Fruit fly (Drosophila melanogaster) whole organism, embryonic: ENCODE measurements around the gene CG43210.

Experiments
- CG12155 ChIP-seq: fragments of 200-800 bp; sonication (Bioruptor generic); optimal IDR thresholded peaks from 3 replicates; lab custom pipeline; 2016; ENCODE audit warnings: missing biosample characterization, missing genetic modification characterization
- CG18599 ChIP-seq: fragments of 200-800 bp; sonication (Bioruptor generic); optimal IDR thresholded peaks from 3 replicates; lab custom pipeline; 2017; ENCODE audit warnings: missing biosample characterization, missing genetic modification characterization, mild to moderate bottlenecking, moderate library complexity, missing genetic modification reagents
- CG31365 ChIP-seq: fragments of 200-800 bp; sonication (Bioruptor generic); optimal IDR thresholded peaks from 2 replicates; lab custom pipeline; 2018; ENCODE audit warnings: missing biosample characterization, mild to moderate bottlenecking, missing genetic modification characterization
- CG6272 ChIP-seq: fragments of 200-800 bp; sonication (Bioruptor generic); IDR thresholded peaks from 2 replicates; pipeline ENCODE4 v1.3.6; 2022; ENCODE audit warnings: missing biosample characterization, missing genetic modification characterization
- CG7271 ChIP-seq: fragments of 200-800 bp; sonication (Bioruptor generic); optimal IDR thresholded peaks from 2 replicates; lab custom pipeline; 2018; ENCODE audit warnings: missing biosample characterization, mild to moderate bottlenecking, missing genetic modification characterization, moderate library complexity
- CG7928 ChIP-seq: fragments of 200-800 bp; sonication (Bioruptor generic); optimal IDR thresholded peaks from 2 replicates; lab custom pipeline; 2017; ENCODE audit warnings: missing biosample characterization, mild to moderate bottlenecking, missing genetic modification characterization
- CG8359 ChIP-seq: fragments of 200-800 bp; sonication (Bioruptor generic); optimal IDR thresholded peaks from 2 replicates; lab custom pipeline; 2017; ENCODE audit warnings: missing biosample characterization, mild to moderate bottlenecking, missing genetic modification characterization, borderline replicate concordance
- CG9215 ChIP-seq: fragments of 200-800 bp; sonication (Bioruptor generic); IDR thresholded peaks from 2 replicates; pipeline ENCODE4 v1.3.6; 2022; ENCODE audit warnings: missing biosample characterization, missing genetic modification characterization
- Optix ChIP-seq: fragments of 200-800 bp; sonication (Bioruptor generic); IDR thresholded peaks from 3 replicates; pipeline ENCODE4 v1.3.6; 2022; ENCODE audit warnings: missing biosample characterization, missing genetic modification characterization
- Ravus ChIP-seq: fragments of 200-800 bp; sonication (Bioruptor generic); IDR thresholded peaks from 2 replicates; pipeline ENCODE4 v1.3.6; 2022; ENCODE audit warnings: missing biosample characterization, missing genetic modification characterization
- caup ChIP-seq: fragments of 200-800 bp; sonication (Bioruptor generic); optimal IDR thresholded peaks from 3 replicates; lab custom pipeline; 2017; ENCODE audit warnings: missing biosample characterization, mild to moderate bottlenecking, missing genetic modification characterization, moderate library complexity; ENCODE audit not compliant: severe bottlenecking
- chinmo ChIP-seq: fragments of 200-800 bp; sonication (Bioruptor generic); IDR thresholded peaks from 4 replicates; pipeline ENCODE4 v1.3.6; 2022; ENCODE audit warnings: missing biosample characterization, missing genetic modification characterization; ENCODE audit not compliant: partially characterized antibody
- gsb-n ChIP-seq: fragments of 200-800 bp; sonication (Bioruptor generic); optimal IDR thresholded peaks from 3 replicates; lab custom pipeline; 2018; ENCODE audit warnings: missing biosample characterization, mild to moderate bottlenecking, missing genetic modification characterization
- toy ChIP-seq: fragments of 200-800 bp; sonication (Bioruptor generic); IDR thresholded peaks from 2 replicates; pipeline ENCODE4 v1.3.6; 2022; ENCODE audit warnings: missing biosample characterization, missing genetic modification characterization

DNA sequence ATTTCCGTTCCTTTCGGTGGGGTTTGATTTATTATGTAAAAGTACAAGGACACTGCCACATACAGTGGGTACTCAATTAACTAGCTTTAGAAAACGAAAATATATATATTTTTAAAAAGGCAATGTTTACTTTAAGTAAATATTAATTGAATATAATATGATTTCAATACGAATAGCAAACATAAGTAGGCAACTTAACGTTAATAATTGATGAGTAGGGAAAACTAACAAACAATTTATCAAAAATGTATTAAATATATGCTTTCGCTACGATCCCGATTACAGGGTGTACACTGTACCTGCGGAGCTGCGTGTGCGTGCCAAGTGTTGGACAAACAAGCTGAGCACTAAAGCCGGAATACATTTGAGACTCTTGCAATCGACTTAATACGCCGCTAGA lies 18.8 kb downstream of the CG43210 start:
- TF ChIP-seq chinmo (GFP tag; lab: Robert Waterston, UW) (no peak), CG9215 (no peak), CG31365 (tag; lab: Kevin White, UChicago) (no peak), CG7271 (tag; lab: Kevin White, UChicago) (no peak), gsb-n (no peak), toy (GFP tag; lab: Robert Waterston, UW) (no peak), CG6272 (no peak), caup (GFP tag; lab: Kevin White, UChicago) (no peak), CG7928 (GFP tag; lab: Kevin White, UChicago) (no peak), CG12155 (GFP tag; lab: Kevin White, UChicago) (no peak), CG8359 (no peak), Optix (GFP tag; lab: Robert Waterston, UW) (no peak), Ravus (GFP tag; lab: Robert Waterston, UW) (no peak), CG18599 (no peak)
